Fruit fly (Drosophila melanogaster): ENCODE data around the gene CG7304.

DNA sequence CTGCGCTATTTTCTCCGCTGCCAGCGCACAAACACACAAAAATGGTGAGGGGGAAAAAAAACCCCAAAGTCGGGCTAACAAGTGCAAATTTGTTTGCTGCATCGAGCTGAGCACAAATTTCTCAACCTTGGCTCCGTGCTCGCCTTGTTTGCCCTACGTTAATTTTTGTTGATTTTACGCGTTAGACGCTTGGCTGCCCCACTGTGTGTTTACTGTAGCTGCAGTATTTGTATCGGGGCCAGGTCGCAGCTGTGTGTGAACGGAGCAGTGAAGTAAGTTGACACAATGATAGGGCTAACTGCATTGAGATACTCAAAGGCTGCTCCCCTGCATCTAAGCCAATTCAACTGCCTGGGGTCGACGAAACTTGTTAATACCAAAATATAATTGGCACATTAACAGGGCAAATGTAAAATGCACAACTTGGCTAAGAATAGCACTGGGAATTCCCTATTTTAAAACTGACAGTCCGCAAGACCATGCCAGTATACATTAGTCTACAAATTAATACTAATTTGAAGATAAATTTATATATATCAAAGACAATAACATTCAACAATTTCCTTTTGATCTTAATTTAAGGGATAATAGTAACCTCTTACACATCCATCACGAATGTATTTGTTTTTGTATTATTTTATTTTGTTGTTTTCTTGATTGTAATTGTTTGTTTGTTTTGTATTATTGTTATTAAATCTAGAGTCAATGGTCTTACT lies 36.4 kb downstream of the CG7304 start, which contains the start of gene CG42571:
- TF ChIP-seq CG4496 (GFP tag; IDR thresholded peaks at IDR 0.05) (no peak), rn (GFP tag; IDR thresholded peaks at IDR 0.05) (no peak), D1 (tag; optimal IDR thresholded peaks at IDR 0.05) (no peak), Pif1A (GFP tag; optimal IDR thresholded peaks at IDR 0.05) (no peak), fd96Ca (GFP tag; IDR thresholded peaks at IDR 0.05) (no peak), CG10348 (GFP tag; IDR thresholded peaks at IDR 0.05) (no peak), Ets98B (GFP tag; IDR thresholded peaks at IDR 0.05) (no peak), EcR (GFP tag; optimal IDR thresholded peaks at IDR 0.05) (no peak), CG15710 (tag; optimal IDR thresholded peaks at IDR 0.05) (no peak), CG13204 (GFP tag; optimal IDR thresholded peaks at IDR 0.05) (no peak), CG8301 (tag; optimal IDR thresholded peaks at IDR 0.05) (no peak), CG9948 (tag; optimal IDR thresholded peaks at IDR 0.05) (no peak)
